Fruit fly (Drosophila melanogaster): ENCODE measurements around the gene bves.

Gene bves

DNA sequence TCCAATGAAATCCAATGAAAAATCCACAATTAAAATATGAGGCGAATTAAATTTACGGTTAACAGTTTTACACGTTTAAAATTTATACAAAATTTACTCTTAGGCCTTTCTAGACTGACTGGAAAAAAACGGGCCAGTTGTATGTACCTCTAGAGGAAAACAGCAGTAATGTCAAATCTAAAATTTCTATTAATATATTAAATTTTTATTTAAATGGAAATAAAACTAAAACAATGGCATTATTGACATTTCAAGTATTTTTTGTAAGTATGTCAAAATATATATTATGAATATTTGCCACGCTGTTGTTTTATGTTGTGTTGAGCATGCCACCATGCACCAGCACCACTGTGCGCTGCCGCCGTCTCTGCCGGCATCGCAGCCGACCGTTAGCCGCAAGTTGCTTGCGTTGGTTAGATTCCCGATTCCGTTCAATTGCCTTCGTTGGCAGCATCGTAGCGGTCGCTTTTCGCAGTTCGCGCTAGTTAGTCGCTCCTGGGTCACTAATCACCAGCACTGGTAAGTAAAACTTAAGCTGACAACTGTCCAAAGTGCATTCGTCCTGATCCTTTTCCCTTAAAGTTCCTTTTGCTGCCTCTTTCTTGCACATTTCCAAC is 8.8 kb upstream of the bves start, which contains the start of gene Cbs (continued):
- peak; percentile 50 for TF ChIP-seq CG4820 (GFP tag; optimal IDR thresholded peaks at IDR 0.05)
- TF ChIP-seq Spps (tag; optimal IDR thresholded peaks at IDR 0.05), result no peak
- TF ChIP-seq CG10979 (tag; optimal IDR thresholded peaks at IDR 0.05), result peak; percentile 48
- TF ChIP-seq Ssrp (tag; optimal IDR thresholded peaks at IDR 0.05), result peak; percentile 52
- no peak for TF ChIP-seq gcm2 (GFP tag; optimal IDR thresholded peaks at IDR 0.05)
- TF ChIP-seq twi (tag; optimal IDR thresholded peaks at IDR 0.05), result no peak
- TF ChIP-seq scrt (GFP tag; optimal IDR thresholded peaks at IDR 0.05), result peak; percentile 51
- peak; percentile 29 for TF ChIP-seq Ets65A (GFP tag)
- no peak for TF ChIP-seq Gsc (GFP tag; IDR thresholded peaks at IDR 0.05)
- 0 out of 2 replicates have a peak, but pooled peaks have one; percentile 52 for TF ChIP-seq sim (GFP tag; IDR thresholded peaks at IDR 0.05)
- TF ChIP-seq CG17361 (GFP tag; IDR thresholded peaks at IDR 0.05), result peak; percentile 90
- TF ChIP-seq NC2α (GFP tag; optimal IDR thresholded peaks at IDR 0.05), result no peak
- TF ChIP-seq hkb (optimal IDR thresholded peaks at IDR 0.05), result no peak
- peak; percentile 66 for TF ChIP-seq hkb (GFP tag; IDR thresholded peaks at IDR 0.05)
- peak; percentile 42 for TF ChIP-seq CG30431 (GFP tag; optimal IDR thresholded peaks at IDR 0.05)
- peak; percentile 70 for TF ChIP-seq CG11695 (GFP tag; IDR thresholded peaks at IDR 0.05)
- TF ChIP-seq bigmax (GFP tag; optimal IDR thresholded peaks at IDR 0.05), result no peak
- TF ChIP-seq CG8089 (GFP tag; optimal IDR thresholded peaks at IDR 0.05), result no peak
- TF ChIP-seq mam (GFP tag; optimal IDR thresholded peaks at IDR 0.05), result peak; percentile 11
- TF ChIP-seq tgo (GFP tag; IDR thresholded peaks at IDR 0.05), result peak; percentile 48; the same call in 2 of the 3 replicates
- 0 out of 3 replicates have a peak, but pooled peaks have one; percentile 29 for TF ChIP-seq gce (GFP tag; IDR thresholded peaks at IDR 0.05)
- TF ChIP-seq CG5180 (GFP tag; optimal IDR thresholded peaks at IDR 0.05), result peak; percentile 28
- peak; percentile 79 for TF ChIP-seq gem (tag; optimal IDR thresholded peaks at IDR 0.05)
- TF ChIP-seq Hmx (GFP tag; optimal IDR thresholded peaks at IDR 0.05), result no peak
- TF ChIP-seq wdn (GFP tag; IDR thresholded peaks at IDR 0.05), result peak; percentile 76
- TF ChIP-seq jing (GFP tag; optimal IDR thresholded peaks at IDR 0.05), result no peak
- peak; percentile 86 for TF ChIP-seq CG9932 (GFP tag; IDR thresholded peaks at IDR 0.05)
- 0 out of 2 replicates have a peak, but pooled peaks have one; percentile 18 for TF ChIP-seq CG14667 (GFP tag; IDR thresholded peaks at IDR 0.05)
- no peak for TF ChIP-seq Scr (GFP tag; IDR thresholded peaks at IDR 0.05; ENCODE audit: partially characterized antibody)
- no peak for TF ChIP-seq Dfd (GFP tag; optimal IDR thresholded peaks at IDR 0.05)
- TF ChIP-seq GATAe (GFP tag; conservative IDR thresholded peaks at IDR 0.05), result no peak
- TF ChIP-seq CG5953 (GFP tag; IDR thresholded peaks at IDR 0.05), result peak; percentile 48; the same call in 1 of the 2 replicates
- TF ChIP-seq az2 (GFP tag; optimal IDR thresholded peaks at IDR 0.05), result peak; percentile 56
- TF ChIP-seq CG15073 (GFP tag; optimal IDR thresholded peaks at IDR 0.05), result no peak
- TF ChIP-seq HLH4C (GFP tag; IDR thresholded peaks at IDR 0.05; ENCODE audit: partially characterized antibody), result no peak
- peak; percentile 25; the same call in 2 of the 3 replicates for TF ChIP-seq croc (GFP tag; conservative IDR thresholded peaks at IDR 0.05)
- TF ChIP-seq dm (GFP tag; optimal IDR thresholded peaks at IDR 0.05), result no peak
- TF ChIP-seq pros (GFP tag; optimal IDR thresholded peaks at IDR 0.05), result no peak
- TF ChIP-seq row (GFP tag; IDR thresholded peaks at IDR 0.05), result peak; percentile 86
- TF ChIP-seq cad (GFP tag; optimal IDR thresholded peaks at IDR 0.05), result no peak
- TF ChIP-seq crc (GFP tag; optimal IDR thresholded peaks at IDR 0.05), result no peak
- no peak for TF ChIP-seq TFAM (GFP tag; optimal IDR thresholded peaks at IDR 0.05)
- TF ChIP-seq Hr78 (GFP tag; optimal IDR thresholded peaks at IDR 0.05), result no peak
- no peak for TF ChIP-seq CG3065 (GFP tag; optimal IDR thresholded peaks at IDR 0.05)
- peak; percentile 65; the same call in 2 of the 3 replicates for TF ChIP-seq Mrtf (GFP tag; IDR thresholded peaks at IDR 0.05)
- no peak for TF ChIP-seq CG17568 (GFP tag; optimal IDR thresholded peaks at IDR 0.05)
- TF ChIP-seq CG13894 (tag; optimal IDR thresholded peaks at IDR 0.05), result no peak
- no peak for TF ChIP-seq Neu2 (GFP tag; optimal IDR thresholded peaks at IDR 0.05; ENCODE audit: borderline replicate concordance)
- TF ChIP-seq onecut (GFP tag; IDR thresholded peaks at IDR 0.05), result peak; percentile 8
- no peak for TF ChIP-seq grn (GFP tag; optimal IDR thresholded peaks at IDR 0.05)
- TF ChIP-seq E2f2 (GFP tag; IDR thresholded peaks at IDR 0.05), result 0 out of 2 replicates have a peak, but pooled peaks have one; percentile 34

Measured in whole organism, embryonic.